Worm (Caenorhabditis elegans) whole organism, mixed stage, embryonic: ENCODE results near the gene pfd-1.

Experiments
- M03D4.4 ChIP-seq: sonication (generic microtip); optimal IDR thresholded peaks from 2 replicates; lab custom pipeline; 2017; ENCODE audit warnings: mild to moderate bottlenecking, missing genetic modification characterization, missing compliant biosample characterization
- bed-3 ChIP-seq: fragments of 200-800 bp; sonication (Bioruptor generic); optimal IDR thresholded peaks from 3 replicates; lab custom pipeline; 2018; ENCODE audit warnings: mild to moderate bottlenecking, missing genetic modification characterization, moderate library complexity, missing compliant biosample characterization
- blmp-1 ChIP-seq: fragments of 150-350 bp; optimal IDR thresholded peaks from 2 replicates; lab custom pipeline; 2014; ENCODE audit warnings: missing biosample characterization, missing genetic modification characterization
- ceh-39 ChIP-seq: fragments of 150-350 bp; optimal IDR thresholded peaks from 2 replicates; lab custom pipeline; 2014; ENCODE audit warnings: missing biosample characterization, missing genetic modification characterization
- ceh-43 ChIP-seq: fragments of 200-800 bp; sonication (Bioruptor generic); optimal IDR thresholded peaks from 2 replicates; lab custom pipeline; 2018; ENCODE audit warnings: mild to moderate bottlenecking, missing genetic modification characterization, moderate library complexity, missing compliant biosample characterization
- ceh-83 ChIP-seq: fragments of 200-800 bp; sonication (Bioruptor generic); optimal IDR thresholded peaks from 2 replicates; lab custom pipeline; 2018; ENCODE audit warnings: mild to moderate bottlenecking, missing genetic modification characterization, missing compliant biosample characterization
- ces-1 ChIP-seq: fragments of 150-350 bp; optimal IDR thresholded peaks from 2 replicates; lab custom pipeline; 2014; ENCODE audit warnings: missing biosample characterization, missing genetic modification reagents, missing genetic modification characterization
- cnd-1 ChIP-seq: fragments of 200-800 bp; sonication (Bioruptor generic); optimal IDR thresholded peaks from 2 replicates; lab custom pipeline; 2018; ENCODE audit warnings: mild to moderate bottlenecking, missing genetic modification characterization, missing compliant biosample characterization
- drap-1 ChIP-seq: fragments of 200-800 bp; sonication (Bioruptor generic); optimal IDR thresholded peaks from 3 replicates; lab custom pipeline; 2018; ENCODE audit warnings: mild to moderate bottlenecking, missing genetic modification characterization, missing compliant biosample characterization
- elt-1 ChIP-seq: sonication (generic microtip); optimal IDR thresholded peaks from 2 replicates; lab custom pipeline; 2017; ENCODE audit warnings: missing genetic modification characterization, mild to moderate bottlenecking, missing compliant biosample characterization, antibody characterized with exemption, moderate library complexity, borderline replicate concordance; ENCODE audit not compliant: insufficient read depth
- elt-3 ChIP-seq: fragments of 150-350 bp; optimal IDR thresholded peaks from 2 replicates; lab custom pipeline; 2014; ENCODE audit warnings: missing biosample characterization, missing genetic modification characterization
- flh-1 ChIP-seq: fragments of 200-800 bp; sonication (Bioruptor generic); optimal IDR thresholded peaks from 2 replicates; lab custom pipeline; 2018; ENCODE audit warnings: mild to moderate bottlenecking, missing genetic modification characterization, moderate library complexity, missing compliant biosample characterization
- ham-2 ChIP-seq: fragments of 200-800 bp; sonication (Bioruptor generic); optimal IDR thresholded peaks from 2 replicates; lab custom pipeline; 2018; ENCODE audit warnings: mild to moderate bottlenecking, missing genetic modification characterization, missing compliant biosample characterization
- hlh-1 ChIP-seq: fragments of 150-350 bp; optimal IDR thresholded peaks from 2 replicates; lab custom pipeline; 2014; ENCODE audit warnings: missing biosample characterization, missing genetic modification reagents, missing genetic modification characterization
- lin-13 ChIP-seq: fragments of 150-350 bp; optimal IDR thresholded peaks from 2 replicates; lab custom pipeline; 2014; ENCODE audit warnings: missing biosample characterization, missing genetic modification characterization
- lin-32 ChIP-seq: fragments of 200-800 bp; sonication (Bioruptor generic); optimal IDR thresholded peaks from 2 replicates; lab custom pipeline; 2018; ENCODE audit warnings: mild to moderate bottlenecking, missing genetic modification characterization, missing compliant biosample characterization
- lsy-2 ChIP-seq: fragments of 150-350 bp; optimal IDR thresholded peaks from 2 replicates; lab custom pipeline; 2014; ENCODE audit warnings: missing biosample characterization, missing genetic modification characterization
- mab-5 ChIP-seq: fragments of 150-350 bp; optimal IDR thresholded peaks from 2 replicates; lab custom pipeline; 2014; ENCODE audit warnings: missing biosample characterization, missing genetic modification characterization
- mep-1 ChIP-seq: fragments of 150-350 bp; optimal IDR thresholded peaks from 2 replicates; lab custom pipeline; 2017; ENCODE audit warnings: missing biosample characterization, missing genetic modification reagents, missing genetic modification characterization, inconsistent platforms
- mls-2 ChIP-seq: sonication (generic microtip); optimal IDR thresholded peaks from 2 replicates; lab custom pipeline; 2016; ENCODE audit warnings: mild to moderate bottlenecking, missing genetic modification characterization, moderate library complexity, missing compliant biosample characterization
- nhr-12 ChIP-seq: fragments of 150-350 bp; optimal IDR thresholded peaks from 2 replicates; lab custom pipeline; 2014; ENCODE audit warnings: missing biosample characterization, missing genetic modification characterization
- nhr-2 ChIP-seq: fragments of 150-350 bp; optimal IDR thresholded peaks from 2 replicates; lab custom pipeline; 2014; ENCODE audit warnings: missing biosample characterization, missing genetic modification characterization
- nhr-237 ChIP-seq: fragments of 150-350 bp; optimal IDR thresholded peaks from 2 replicates; lab custom pipeline; 2014; ENCODE audit warnings: missing biosample characterization, missing genetic modification characterization
- nhr-76 ChIP-seq: sonication (generic microtip); optimal IDR thresholded peaks from 2 replicates; lab custom pipeline; 2017; ENCODE audit warnings: missing biosample characterization, missing genetic modification characterization
- pha-4 ChIP-seq: fragments of 150-350 bp; optimal IDR thresholded peaks from 2 replicates; lab custom pipeline; 2018; ENCODE audit warnings: missing biosample characterization, missing genetic modification reagents, missing genetic modification characterization
- sem-2 ChIP-seq: fragments of 200-800 bp; sonication (Bioruptor generic); optimal IDR thresholded peaks from 2 replicates; lab custom pipeline; 2018; ENCODE audit warnings: mild to moderate bottlenecking, missing genetic modification characterization, missing compliant biosample characterization
- snpc-4 ChIP-seq: fragments of 150-350 bp; optimal IDR thresholded peaks from 2 replicates; lab custom pipeline; 2014; ENCODE audit warnings: missing biosample characterization, missing genetic modification characterization
- sptf-1 ChIP-seq: sonication (generic microtip); optimal IDR thresholded peaks from 2 replicates; lab custom pipeline; 2017; ENCODE audit warnings: mild to moderate bottlenecking, missing genetic modification characterization, moderate library complexity, missing compliant biosample characterization
- tbx-8 ChIP-seq: fragments of 200-800 bp; sonication (Bioruptor generic); optimal IDR thresholded peaks from 2 replicates; lab custom pipeline; 2018; ENCODE audit warnings: mild to moderate bottlenecking, missing genetic modification characterization, moderate library complexity, missing compliant biosample characterization
- unc-120 ChIP-seq: sonication (generic microtip); optimal IDR thresholded peaks from 2 replicates; lab custom pipeline; 2017; ENCODE audit warnings: missing genetic modification characterization, missing compliant biosample characterization; ENCODE audit not compliant: poor library complexity, severe bottlenecking
- unc-39 ChIP-seq: fragments of 150-350 bp; optimal IDR thresholded peaks from 2 replicates; lab custom pipeline; 2014; ENCODE audit warnings: missing biosample characterization, missing genetic modification characterization
- unc-62 ChIP-seq: fragments of 150-350 bp; optimal IDR thresholded peaks from 2 replicates; lab custom pipeline; 2014; ENCODE audit warnings: missing biosample characterization, missing genetic modification reagents, missing genetic modification characterization
- zip-8 ChIP-seq: fragments of 150-350 bp; optimal IDR thresholded peaks from 2 replicates; lab custom pipeline; 2014; ENCODE audit warnings: missing biosample characterization, missing genetic modification characterization
- ztf-11 ChIP-seq: fragments of 150-350 bp; optimal IDR thresholded peaks from 2 replicates; lab custom pipeline; 2014; ENCODE audit warnings: missing biosample characterization, missing genetic modification characterization

Gene pfd-1

DNA sequence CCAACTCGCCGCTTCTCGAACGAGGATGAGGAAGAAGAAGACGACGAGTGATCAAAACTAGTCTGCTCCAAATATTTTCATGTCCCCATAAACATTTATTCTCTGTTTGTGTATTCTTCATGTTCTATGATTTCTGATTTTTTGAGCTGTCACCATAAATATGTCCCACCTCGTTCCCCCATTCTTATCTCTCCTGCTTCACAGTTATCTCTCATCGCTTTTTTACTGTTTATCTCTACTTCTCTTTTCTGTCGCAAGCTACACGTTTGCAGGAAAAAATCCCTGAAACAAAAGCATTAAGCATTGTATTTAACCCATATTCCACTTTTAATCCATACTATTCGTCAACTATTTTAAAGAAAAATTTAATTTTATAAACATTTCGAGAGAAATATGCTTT, 19.1 kb upstream of the pfd-1 start:
- no peak for TF ChIP-seq lsy-2
- TF ChIP-seq blmp-1 (tag; lab: Kevin White, UChicago), result no peak
- no peak for TF ChIP-seq drap-1 (GFP tag; lab: Kevin White, UChicago)
- TF ChIP-seq snpc-4 (tag; lab: Kevin White, UChicago), result no peak
- TF ChIP-seq nhr-76, result no peak
- no peak for TF ChIP-seq nhr-12 (tag; lab: Kevin White, UChicago)
- TF ChIP-seq hlh-1, result no peak
- no peak for TF ChIP-seq unc-62 (GFP tag; lab: Kevin White, UChicago)
- no peak for TF ChIP-seq elt-3 (tag; lab: Kevin White, UChicago)
- TF ChIP-seq sem-2 (GFP tag; lab: Kevin White, UChicago), result no peak
- TF ChIP-seq ceh-43 (GFP tag; lab: Kevin White, UChicago), result no peak
- TF ChIP-seq ham-2 (GFP tag; lab: Kevin White, UChicago), result no peak

DNA sequence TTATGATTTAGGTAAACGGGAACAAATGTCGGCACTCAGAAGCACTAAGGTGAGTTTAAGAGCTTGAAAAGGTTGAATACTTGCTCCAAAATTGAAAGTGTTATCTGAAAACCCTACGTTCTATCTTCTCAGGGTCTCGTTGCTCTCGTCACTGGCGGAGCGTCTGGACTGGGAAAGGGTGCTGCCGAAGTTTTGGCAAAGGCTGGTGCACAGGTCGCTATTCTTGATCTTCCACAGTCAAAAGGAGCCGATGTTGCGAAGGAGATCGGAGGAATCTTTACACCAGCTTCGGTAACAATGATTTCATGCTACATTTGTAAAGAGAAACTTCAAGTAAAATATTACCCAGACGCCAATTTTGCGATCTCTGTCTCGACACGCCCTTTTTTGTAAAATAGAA, 18.6 kb upstream of the pfd-1 start, which contains the start of gene ard-1:
Gene ard-1 (plus strand): TSS at position 12 of the 400 bp plus-strand sequence.
- no peak for TF ChIP-seq bed-3 (GFP tag; lab: Kevin White, UChicago)
- no peak for TF ChIP-seq nhr-76
- TF ChIP-seq nhr-2, result no peak
- TF ChIP-seq ces-1 (GFP tag; lab: Kevin White, UChicago), result no peak
- TF ChIP-seq lsy-2, result no peak
- TF ChIP-seq blmp-1 (tag; lab: Kevin White, UChicago), result no peak
- no peak for TF ChIP-seq elt-1 (tag; lab: Kevin White, UChicago)
- no peak for TF ChIP-seq mep-1 (tag; lab: Kevin White, UChicago)
- no peak for TF ChIP-seq sem-2 (GFP tag; lab: Kevin White, UChicago)
- TF ChIP-seq nhr-237 (tag; lab: Kevin White, UChicago), result no peak
- TF ChIP-seq cnd-1, result no peak
- no peak for TF ChIP-seq tbx-8 (GFP tag; lab: Kevin White, UChicago)
- no peak for TF ChIP-seq mab-5 (tag; lab: Kevin White, UChicago)
- no peak for TF ChIP-seq zip-8 (tag; lab: Kevin White, UChicago)

DNA sequence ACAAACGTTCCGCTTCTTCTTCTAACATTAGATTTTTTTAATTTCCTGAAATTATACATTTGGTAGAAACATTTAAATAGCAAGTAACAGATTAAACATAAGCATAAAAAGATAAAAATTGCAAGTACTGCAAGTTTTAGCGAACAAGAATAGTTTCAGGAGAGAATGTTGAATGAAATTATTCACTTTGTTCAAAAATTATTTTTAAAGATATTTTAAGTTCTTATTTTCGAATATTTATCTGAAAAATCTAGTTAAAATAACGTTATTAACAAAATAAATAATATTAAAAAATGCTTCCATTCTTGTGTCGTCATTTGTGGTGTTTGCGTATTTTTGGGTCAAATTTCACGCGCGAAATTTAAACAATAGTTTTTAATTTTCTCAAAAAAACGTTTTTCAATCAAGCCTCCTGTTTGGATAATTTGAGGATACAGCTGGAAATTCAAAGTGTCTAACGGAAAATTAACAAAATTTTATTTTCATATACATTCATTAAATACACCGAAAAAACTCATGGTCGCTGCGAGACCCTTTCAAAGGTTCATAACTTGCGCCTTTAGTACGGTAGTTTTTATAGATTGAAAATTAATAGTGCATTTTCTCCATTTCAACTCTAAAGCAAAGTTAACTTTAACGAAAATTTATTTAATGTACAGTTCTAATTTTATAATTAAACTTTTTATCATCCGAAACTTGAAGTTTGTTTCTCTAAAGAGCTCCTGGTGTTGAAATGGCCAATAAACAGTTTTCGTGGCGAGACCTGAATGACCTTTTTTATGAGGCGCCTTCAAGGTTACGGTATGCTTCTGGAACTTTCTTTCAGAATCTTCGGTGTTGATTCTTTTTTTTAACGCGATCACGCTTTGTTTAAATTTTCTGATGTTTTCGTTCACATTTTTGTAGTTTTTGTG, 7.3 kb upstream of the pfd-1 start, which contains the start of gene skih-2:
Gene skih-2 (minus strand): TSS at position 51 of the 914 bp plus-strand sequence.
- no peak for TF ChIP-seq blmp-1 (tag; lab: Kevin White, UChicago)
- TF ChIP-seq unc-120 (tag; lab: Kevin White, UChicago), result no peak
- no peak for TF ChIP-seq snpc-4 (tag; lab: Kevin White, UChicago)
- no peak for TF ChIP-seq unc-62 (GFP tag; lab: Kevin White, UChicago)
- no peak for TF ChIP-seq ceh-83
- TF ChIP-seq elt-1 (tag; lab: Kevin White, UChicago), result no peak
- peak; percentile 32 for TF ChIP-seq mep-1 (tag; lab: Kevin White, UChicago)
- TF ChIP-seq lin-32 (GFP tag; lab: Kevin White, UChicago), result no peak
- no peak for TF ChIP-seq mls-2 (tag; lab: Kevin White, UChicago)
- no peak for TF ChIP-seq M03D4.4
- TF ChIP-seq tbx-8 (GFP tag; lab: Kevin White, UChicago), result no peak
- TF ChIP-seq bed-3 (GFP tag; lab: Kevin White, UChicago), result no peak
- no peak for TF ChIP-seq lin-13
- TF ChIP-seq elt-3 (tag; lab: Kevin White, UChicago), result no peak
- TF ChIP-seq lsy-2, result peak; percentile 65
- TF ChIP-seq sem-2 (GFP tag; lab: Kevin White, UChicago), result no peak
- TF ChIP-seq sptf-1 (tag; lab: Kevin White, UChicago), result no peak
- no peak for TF ChIP-seq ceh-39 (tag; lab: Kevin White, UChicago)
- TF ChIP-seq pha-4 (tag; lab: Kevin White, UChicago), result peak; percentile 26
- TF ChIP-seq cnd-1, result no peak
- no peak for TF ChIP-seq ham-2 (GFP tag; lab: Kevin White, UChicago)
- TF ChIP-seq ceh-43 (GFP tag; lab: Kevin White, UChicago), result no peak
- peak; percentile 64 for TF ChIP-seq unc-39
- TF ChIP-seq nhr-12 (tag; lab: Kevin White, UChicago), result no peak
- TF ChIP-seq ces-1 (GFP tag; lab: Kevin White, UChicago), result peak; percentile 89
- peak; percentile 27 for TF ChIP-seq nhr-237 (tag; lab: Kevin White, UChicago)

DNA sequence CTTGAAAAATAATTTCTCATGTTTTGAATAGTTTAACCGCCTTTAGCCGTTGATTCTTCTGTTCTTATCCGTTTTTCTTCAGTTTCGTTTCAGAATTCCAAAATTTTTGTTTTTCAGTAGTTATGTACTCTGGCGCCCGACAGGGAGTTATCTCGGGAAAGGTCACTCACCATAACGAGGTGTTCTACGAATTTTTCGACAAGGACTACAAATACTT, 6.8 kb upstream of the pfd-1 start, which contains the start of gene F01G4.4:
Gene F01G4.4 (plus strand): TSS at position 118 of the 217 bp plus-strand sequence.
- TF ChIP-seq pha-4 (tag; lab: Kevin White, UChicago), result no peak
- TF ChIP-seq flh-1 (GFP tag; lab: Kevin White, UChicago), result no peak
- no peak for TF ChIP-seq elt-3 (tag; lab: Kevin White, UChicago)
- no peak for TF ChIP-seq ceh-39 (tag; lab: Kevin White, UChicago)
- no peak for TF ChIP-seq mab-5 (tag; lab: Kevin White, UChicago)
- TF ChIP-seq zip-8 (tag; lab: Kevin White, UChicago), result no peak
- TF ChIP-seq lin-32 (GFP tag; lab: Kevin White, UChicago), result no peak
- no peak for TF ChIP-seq ztf-11 (tag; lab: Kevin White, UChicago)
